Worm (Caenorhabditis elegans): ENCODE results near the gene pdf-2.
A peak's percentile ranks its signal among the peaks of the same experiment; 100 is the strongest.

pdf-2 gene

DNA sequence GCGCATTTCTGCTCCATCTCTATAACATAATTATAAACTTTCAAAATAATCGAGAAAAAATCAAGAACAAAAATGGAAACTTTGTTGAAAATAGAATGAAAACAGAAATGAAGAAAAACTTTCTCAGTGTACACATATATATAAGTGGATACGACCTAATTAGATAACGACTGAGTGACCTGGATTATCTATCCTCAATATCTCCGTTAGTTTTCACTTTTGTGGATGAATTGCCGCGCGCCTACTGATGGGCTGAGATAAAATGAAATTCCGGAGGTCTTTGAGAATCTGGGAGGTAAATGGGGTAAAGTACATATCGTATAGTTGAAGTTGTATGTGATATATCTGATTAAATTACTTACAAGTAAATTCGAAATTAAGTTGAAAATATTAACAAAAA, 17.6 kb upstream of the pdf-2 start, which contains the start of gene dpy-3:
TSS of gene dpy-3 (minus strand) at position 19 of the 400 bp plus-strand sequence.
- TF ChIP-seq eor-1 (tag; optimal IDR thresholded peaks at IDR 0.05) = no peak
- peak; percentile 88 for TF ChIP-seq nhr-23 (tag; optimal IDR thresholded peaks at IDR 0.05)
- peak; percentile 39 for TF ChIP-seq elt-1 (tag; optimal IDR thresholded peaks at IDR 0.05)

DNA sequence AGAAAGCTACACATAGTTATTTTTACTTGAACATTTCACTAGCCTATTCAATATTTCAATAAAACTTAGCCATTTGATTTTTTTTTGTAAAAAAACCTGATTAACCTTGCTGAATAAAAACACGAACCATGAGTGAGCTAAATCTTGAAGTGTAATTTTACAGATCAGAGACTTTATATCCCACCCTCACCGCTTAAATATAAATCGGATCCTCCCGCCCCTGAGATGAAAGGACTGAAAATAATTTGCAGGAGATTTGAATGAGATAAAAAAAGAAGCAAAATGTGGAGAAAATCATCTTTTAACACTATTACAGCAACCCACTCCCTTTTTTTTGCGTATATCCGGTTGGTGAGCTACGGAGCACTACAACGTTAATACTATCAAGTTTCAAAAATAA, 13.2 kb upstream of the pdf-2 start, which contains the start of gene npax-2:
TSS of gene npax-2 (minus strand) at position 101 of the 400 bp plus-strand sequence.
- no peak for TF ChIP-seq fkh-2 (tag; optimal IDR thresholded peaks at IDR 0.05)
- TF ChIP-seq eor-1 (tag; optimal IDR thresholded peaks at IDR 0.05) = no peak
- no peak for TF ChIP-seq mml-1 (tag; optimal IDR thresholded peaks at IDR 0.05)
- no peak for TF ChIP-seq egl-5 (tag; optimal IDR thresholded peaks at IDR 0.05)
- TF ChIP-seq lin-39 (tag; optimal IDR thresholded peaks at IDR 0.05) = no peak
- no peak for TF ChIP-seq hmg-11 (tag; optimal IDR thresholded peaks at IDR 0.05)
- no peak for TF ChIP-seq ama-1 (optimal IDR thresholded peaks at IDR 0.05)
- TF ChIP-seq nhr-23 (tag; optimal IDR thresholded peaks at IDR 0.05) = no peak
- no peak for TF ChIP-seq jun-1 (tag; optimal IDR thresholded peaks at IDR 0.05)
- no peak for TF ChIP-seq elt-2 (tag; optimal IDR thresholded peaks at IDR 0.05)
- TF ChIP-seq ceh-9 (tag; optimal IDR thresholded peaks at IDR 0.05) = no peak
- no peak for TF ChIP-seq zag-1 (tag; optimal IDR thresholded peaks at IDR 0.05)
- no peak for TF ChIP-seq R02D3.7 (tag; optimal IDR thresholded peaks at IDR 0.05)
- TF ChIP-seq egl-27 (tag; optimal IDR thresholded peaks at IDR 0.05) = no peak
- TF ChIP-seq nhr-12 (tag; optimal IDR thresholded peaks at IDR 0.05) = no peak
- TF ChIP-seq nhr-28 (tag; optimal IDR thresholded peaks at IDR 0.05) = no peak
- TF ChIP-seq unc-62 (GFP tag; optimal IDR thresholded peaks at IDR 0.05) = no peak
- TF ChIP-seq unc-39 (tag; optimal IDR thresholded peaks at IDR 0.05) = no peak
- no peak for TF ChIP-seq nhr-11 (tag; optimal IDR thresholded peaks at IDR 0.05)
- TF ChIP-seq nhr-67 (tag; optimal IDR thresholded peaks at IDR 0.05) = no peak

DNA sequence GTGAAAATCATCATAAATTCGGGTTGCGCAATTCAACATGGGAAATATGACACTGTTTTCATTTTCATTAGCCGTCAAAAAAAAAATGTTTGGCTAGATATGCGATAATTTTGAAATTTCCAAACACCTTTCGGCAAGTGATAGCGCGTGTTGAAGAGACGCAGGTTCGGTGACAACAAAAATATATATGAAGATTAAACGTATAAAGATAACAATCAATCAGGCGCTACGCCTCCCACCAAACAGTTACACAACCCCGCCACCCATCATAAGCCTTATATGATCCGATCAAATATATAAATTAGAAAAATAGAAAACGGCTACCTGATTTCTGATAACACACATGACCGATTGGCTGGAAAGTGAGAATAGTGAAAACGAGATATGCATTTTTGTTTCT, 11.1 kb upstream of the pdf-2 start:
- no peak for TF ChIP-seq R02D3.7 (tag; optimal IDR thresholded peaks at IDR 0.05)

- TF ChIP-seq ama-1 (optimal IDR thresholded peaks at IDR 0.05) (no peak), elt-3 (tag; optimal IDR thresholded peaks at IDR 0.05) (no peak), ztf-11 (tag; optimal IDR thresholded peaks at IDR 0.05) (no peak), eor-1 (tag; optimal IDR thresholded peaks at IDR 0.05) (no peak), ceh-82 (tag; optimal IDR thresholded peaks at IDR 0.05) (no peak), tbx-2 (tag; optimal IDR thresholded peaks at IDR 0.05) (no peak), ceh-16 (tag; optimal IDR thresholded peaks at IDR 0.05) (no peak), fos-1 (tag; optimal IDR thresholded peaks at IDR 0.05) (no peak), nhr-23 (tag; optimal IDR thresholded peaks at IDR 0.05) (no peak), aly-2 (tag; optimal IDR thresholded peaks at IDR 0.05) (no peak), pqm-1 (tag; optimal IDR thresholded peaks at IDR 0.05) (no peak), skn-1 (tag; optimal IDR thresholded peaks at IDR 0.05) (no peak), ceh-28 (tag; optimal IDR thresholded peaks at IDR 0.05) (no peak), nhr-11 (tag; optimal IDR thresholded peaks at IDR 0.05) (no peak)
Observed at ce11 chrX:2153780-2154179, 9.4 kb upstream of the pdf-2 start.

- TF ChIP-seq nfya-1 (tag; optimal IDR thresholded peaks at IDR 0.05; ENCODE audit: insufficient read depth) (no peak), tbx-2 (tag; optimal IDR thresholded peaks at IDR 0.05) (no peak), ama-1 (optimal IDR thresholded peaks at IDR 0.05) (no peak), nhr-76 (tag; optimal IDR thresholded peaks at IDR 0.05) (no peak), eor-1 (tag; optimal IDR thresholded peaks at IDR 0.05) (no peak), mml-1 (tag; optimal IDR thresholded peaks at IDR 0.05) (no peak), nhr-12 (tag; optimal IDR thresholded peaks at IDR 0.05) (no peak), snpc-4 (tag; optimal IDR thresholded peaks at IDR 0.05) (no peak), fkh-10 (GFP tag; optimal IDR thresholded peaks at IDR 0.05) (no peak), nhr-28 (tag; optimal IDR thresholded peaks at IDR 0.05) (no peak), nhr-25 (tag; optimal IDR thresholded peaks at IDR 0.05) (peak; percentile 42), nhr-237 (tag; optimal IDR thresholded peaks at IDR 0.05) (no peak), elt-2 (tag; optimal IDR thresholded peaks at IDR 0.05) (peak; percentile 40), aly-2 (tag; optimal IDR thresholded peaks at IDR 0.05) (no peak), lin-39 (tag; optimal IDR thresholded peaks at IDR 0.05) (no peak)
Observed at ce11 chrX:2157855-2158254, 5.3 kb upstream of the pdf-2 start.
